Fruit fly (Drosophila melanogaster): ENCODE results near the gene CG7191.

The CG7191 gene

DNA sequence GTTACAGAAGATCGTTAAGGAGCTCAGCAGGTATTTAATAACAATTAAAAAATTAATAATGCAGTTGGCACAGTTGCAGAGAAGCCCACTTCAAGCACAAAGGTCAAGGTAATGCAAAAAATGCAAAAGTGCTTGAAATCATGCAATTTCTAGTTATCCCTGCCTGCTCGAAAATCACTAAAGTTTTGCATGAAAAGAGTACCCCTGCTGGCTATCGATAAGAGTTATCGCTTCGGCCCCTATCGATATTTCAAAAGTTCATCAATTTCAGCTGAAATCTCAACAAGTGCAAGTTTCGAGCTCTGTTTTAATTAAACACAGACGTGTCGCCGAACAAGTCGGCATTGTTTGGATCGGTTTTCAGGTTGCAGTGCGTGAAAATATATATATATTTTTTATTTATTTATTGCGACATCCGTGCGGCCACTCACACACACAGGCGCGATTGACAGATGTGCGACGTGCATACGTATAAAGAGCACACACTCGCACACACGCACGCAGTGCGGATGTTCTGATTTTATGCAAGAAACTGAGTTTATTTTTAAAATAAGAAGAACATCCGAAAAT, 53.9 kb downstream of the CG7191 start:
- TF ChIP-seq Snoo (tag; optimal IDR thresholded peaks at IDR 0.05) (peak; percentile 37), D1 (tag; optimal IDR thresholded peaks at IDR 0.05) (peak; percentile 39), Pif1A (GFP tag; optimal IDR thresholded peaks at IDR 0.05) (no peak), CG9948 (tag; optimal IDR thresholded peaks at IDR 0.05) (no peak), fd96Ca (GFP tag; IDR thresholded peaks at IDR 0.05) (peak; percentile 70), CG13204 (GFP tag; optimal IDR thresholded peaks at IDR 0.05) (no peak), CG8159 (tag; optimal IDR thresholded peaks at IDR 0.05) (peak; percentile 7), Pif1B (GFP tag; optimal IDR thresholded peaks at IDR 0.05) (peak; percentile 66), CG4496 (GFP tag; IDR thresholded peaks at IDR 0.05) (peak; percentile 58; the same call in 2 of the 3 replicates), Ets98B (GFP tag; IDR thresholded peaks at IDR 0.05) (no peak), rn (GFP tag; IDR thresholded peaks at IDR 0.05) (no peak), CG32121 (GFP tag; IDR thresholded peaks at IDR 0.05) (peak; percentile 33; the same call in 1 of the 2 replicates), EcR (GFP tag; optimal IDR thresholded peaks at IDR 0.05) (peak; percentile 60), CG17806 (tag; optimal IDR thresholded peaks at IDR 0.05) (no peak), CG12605 (GFP tag; IDR thresholded peaks at IDR 0.05) (peak; percentile 29), CG10348 (GFP tag; IDR thresholded peaks at IDR 0.05) (no peak), CG8301 (tag; optimal IDR thresholded peaks at IDR 0.05) (no peak), CG14655 (GFP tag; optimal IDR thresholded peaks at IDR 0.05) (no peak), CG34367 (tag; optimal IDR thresholded peaks at IDR 0.05) (peak; percentile 17), gl (tag; optimal IDR thresholded peaks at IDR 0.05) (no peak), CG15710 (tag; optimal IDR thresholded peaks at IDR 0.05) (peak; percentile 2)
